Comparison of ENCODE assay signal across 2 fruit fly cellular contexts in the genomic region with DNA sequence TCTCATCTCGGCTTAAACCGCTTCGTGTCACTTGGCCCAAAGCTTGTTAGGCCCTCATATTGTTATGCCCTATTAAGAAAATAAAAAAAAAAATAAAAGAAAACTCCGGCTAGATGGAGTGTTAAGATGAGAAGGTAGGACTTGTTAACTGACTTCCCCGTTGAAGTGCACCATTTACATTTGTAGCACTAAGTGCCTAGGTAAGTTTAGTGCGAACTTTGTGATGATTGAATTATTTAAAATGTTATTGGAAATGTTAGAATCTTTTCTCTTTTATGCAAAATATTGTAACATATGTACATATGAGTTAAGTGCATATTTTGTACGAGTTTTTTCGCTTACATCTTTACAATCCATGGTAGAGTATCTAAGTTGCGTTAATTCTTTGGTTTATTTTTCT.
A peak's percentile ranks its signal among the peaks of the same experiment; 100 is the strongest.
TF ChIP-seq lines count a peak whose summit lies in the region.

No protein-coding gene starts in this region.

- TF ChIP-seq CTCF in whole organism, embryonic (GFP tag; optimal IDR thresholded peaks at IDR 0.05; lab: Kevin White, UChicago), result no peak

TF ChIP-seq in whole organism, embryonic, 481 proteins besides CTCF, POLR2A, EP300 and RAD21 (continues in another document):
- no peak for TF ChIP-seq tup (GFP tag; optimal IDR thresholded peaks at IDR 0.05; lab: Kevin White, UChicago)
- no peak for TF ChIP-seq CG7963 (GFP tag; IDR thresholded peaks at IDR 0.05; lab: Robert Waterston, UW; ENCODE audit: partially characterized antibody)
- peak; percentile 16 for TF ChIP-seq Sox100B (GFP tag; optimal IDR thresholded peaks at IDR 0.05; lab: Kevin White, UChicago)
- TF ChIP-seq fd96Cb (tag; optimal IDR thresholded peaks at IDR 0.05; lab: Kevin White, UChicago), result no peak
- TF ChIP-seq pho (GFP tag; optimal IDR thresholded peaks at IDR 0.05; lab: Kevin White, UChicago), result no peak
- no peak for TF ChIP-seq CG17328 (GFP tag; IDR thresholded peaks at IDR 0.05; lab: Robert Waterston, UW)
- no peak for TF ChIP-seq exex (tag; optimal IDR thresholded peaks at IDR 0.05; lab: Kevin White, UChicago)
- TF ChIP-seq CG7556 (GFP tag; optimal IDR thresholded peaks at IDR 0.05; lab: Kevin White, UChicago), result peak; percentile 13
- TF ChIP-seq ase (GFP tag; IDR thresholded peaks at IDR 0.05; lab: Robert Waterston, UW), result no peak
- no peak for TF ChIP-seq CG17359 (tag; optimal IDR thresholded peaks at IDR 0.05; lab: Kevin White, UChicago)
- no peak for TF ChIP-seq wor (GFP tag; IDR thresholded peaks at IDR 0.05; lab: Robert Waterston, UW)
- TF ChIP-seq Usf (GFP tag; optimal IDR thresholded peaks at IDR 0.05; lab: Kevin White, UChicago), result no peak
- TF ChIP-seq CG2875 (GFP tag; optimal IDR thresholded peaks at IDR 0.05; lab: Kevin White, UChicago), result no peak
- TF ChIP-seq seq (GFP tag; IDR thresholded peaks at IDR 0.05; lab: Robert Waterston, UW), result no peak
- no peak for TF ChIP-seq lola (GFP tag; optimal IDR thresholded peaks at IDR 0.05; lab: Kevin White, UChicago)
- no peak for TF ChIP-seq bcd (GFP tag; optimal IDR thresholded peaks at IDR 0.05; lab: Kevin White, UChicago)
- no peak for TF ChIP-seq unc-4 (GFP tag; IDR thresholded peaks at IDR 0.05; lab: Robert Waterston, UW; ENCODE audit: partially characterized antibody)
- TF ChIP-seq E2f1 (GFP tag; IDR thresholded peaks at IDR 0.05; lab: Robert Waterston, UW), result no peak
- TF ChIP-seq CG8281 (tag; optimal IDR thresholded peaks at IDR 0.05; lab: Kevin White, UChicago), result no peak
- TF ChIP-seq Oli (tag; optimal IDR thresholded peaks at IDR 0.05; lab: Kevin White, UChicago), result peak; percentile 35
- peak; percentile 47 for TF ChIP-seq gem (tag; optimal IDR thresholded peaks at IDR 0.05; lab: Kevin White, UChicago)
- no peak for TF ChIP-seq CG6683 (GFP tag; optimal IDR thresholded peaks at IDR 0.05; lab: Kevin White, UChicago)
- TF ChIP-seq sna (GFP tag; IDR thresholded peaks at IDR 0.05; lab: Robert Waterston, UW; ENCODE audit: partially characterized antibody), result no peak
- TF ChIP-seq disco-r (GFP tag; optimal IDR thresholded peaks at IDR 0.05; lab: Kevin White, UChicago), result no peak
- TF ChIP-seq schlank (tag; optimal IDR thresholded peaks at IDR 0.05; lab: Kevin White, UChicago), result no peak
- no peak for TF ChIP-seq CG12219 (GFP tag; optimal IDR thresholded peaks at IDR 0.05; lab: Kevin White, UChicago)
- TF ChIP-seq dimm (GFP tag; IDR thresholded peaks at IDR 0.05; lab: Robert Waterston, UW), result no peak
- TF ChIP-seq stc (GFP tag; IDR thresholded peaks at IDR 0.05; lab: Robert Waterston, UW), result no peak
- no peak for TF ChIP-seq Opbp (GFP tag; IDR thresholded peaks at IDR 0.05; lab: Robert Waterston, UW; ENCODE audit: partially characterized antibody)
- TF ChIP-seq tgo (GFP tag; IDR thresholded peaks at IDR 0.05; lab: Robert Waterston, UW), result no peak
- TF ChIP-seq Stat92E (GFP tag; optimal IDR thresholded peaks at IDR 0.05; lab: Kevin White, UChicago), result no peak
- TF ChIP-seq ham (GFP tag; IDR thresholded peaks at IDR 0.05; lab: Robert Waterston, UW), result no peak
- peak; percentile 4 for TF ChIP-seq CG13894 (tag; optimal IDR thresholded peaks at IDR 0.05; lab: Kevin White, UChicago)
- no peak for TF ChIP-seq CG4707 (GFP tag; optimal IDR thresholded peaks at IDR 0.05; lab: Kevin White, UChicago)
- peak; percentile 27 for TF ChIP-seq Med (GFP tag; lab: Kevin White, UChicago)
- TF ChIP-seq vnd (GFP tag; IDR thresholded peaks at IDR 0.05; lab: Robert Waterston, UW; ENCODE audit: partially characterized antibody), result no peak
- no peak for TF ChIP-seq CG11398 (GFP tag; optimal IDR thresholded peaks at IDR 0.05; lab: Kevin White, UChicago)
- TF ChIP-seq CG1792 (GFP tag; optimal IDR thresholded peaks at IDR 0.05; lab: Kevin White, UChicago), result no peak
- TF ChIP-seq hkb (optimal IDR thresholded peaks at IDR 0.05; lab: Kevin White, UChicago), result no peak
- TF ChIP-seq hkb (GFP tag; IDR thresholded peaks at IDR 0.05; lab: Robert Waterston, UW), result no peak
- peak; percentile 25 for TF ChIP-seq D19A (tag; optimal IDR thresholded peaks at IDR 0.05; lab: Kevin White, UChicago)
- TF ChIP-seq Hr3 (GFP tag; optimal IDR thresholded peaks at IDR 0.05; lab: Kevin White, UChicago), result no peak
- no peak for TF ChIP-seq CG1529 (GFP tag; optimal IDR thresholded peaks at IDR 0.05; lab: Kevin White, UChicago)
- peak; percentile 8 for TF ChIP-seq odd (GFP tag; optimal IDR thresholded peaks at IDR 0.05; lab: Kevin White, UChicago)
- no peak for TF ChIP-seq Ssrp (tag; optimal IDR thresholded peaks at IDR 0.05; lab: Kevin White, UChicago)

TF ChIP-seq in whole organism, prepupa, 60 proteins besides CTCF, POLR2A, EP300 and RAD21:
- TF ChIP-seq Eip78C (GFP tag; lab: Kevin White, UChicago), result peak; percentile 37
- TF ChIP-seq fkh (GFP tag; optimal IDR thresholded peaks at IDR 0.05; lab: Kevin White, UChicago), result peak; percentile 10
- TF ChIP-seq CG10669 (GFP tag; optimal IDR thresholded peaks at IDR 0.05; lab: Kevin White, UChicago), result no peak
